Worm (Caenorhabditis elegans) whole organism, late embryonic: ENCODE results near the gene srg-6.

ENCODE experiments used
- C38D4.7 ChIP-seq: fragments of 200-800 bp; sonication (Bioruptor generic); optimal IDR thresholded peaks from 2 replicates; lab custom pipeline; 2018; ENCODE audit warnings: mild to moderate bottlenecking, missing genetic modification characterization, moderate library complexity, missing compliant biosample characterization
- F13H6.1 ChIP-seq: sonication (generic microtip); optimal IDR thresholded peaks from 2 replicates; lab custom pipeline; 2016; ENCODE audit warnings: missing genetic modification characterization, missing compliant biosample characterization
- K09A11.1 ChIP-seq: sonication (generic microtip); optimal IDR thresholded peaks from 2 replicates; lab custom pipeline; 2017; ENCODE audit warnings: antibody characterized with exemption, mild to moderate bottlenecking, missing genetic modification characterization, missing compliant biosample characterization; ENCODE audit not compliant: insufficient read depth
- T23F11.4 ChIP-seq: fragments of 200-800 bp; sonication (Bioruptor generic); optimal IDR thresholded peaks from 2 replicates; lab custom pipeline; 2018; ENCODE audit warnings: mild to moderate bottlenecking, missing genetic modification characterization, missing compliant biosample characterization
- Y22D7AL.16 ChIP-seq: sonication (generic microtip); optimal IDR thresholded peaks from 2 replicates; lab custom pipeline; 2016; ENCODE audit warnings: missing genetic modification characterization, missing compliant biosample characterization
- ahr-1 ChIP-seq: sonication (generic microtip); optimal IDR thresholded peaks from 2 replicates; lab custom pipeline; 2016; ENCODE audit warnings: missing genetic modification characterization, missing compliant biosample characterization
- ama-1 ChIP-seq: fragments of 150-350 bp; optimal IDR thresholded peaks from 2 replicates; lab custom pipeline; 2014
- ceh-18 ChIP-seq: sonication (generic microtip); optimal IDR thresholded peaks from 2 replicates; lab custom pipeline; 2016; ENCODE audit warnings: missing genetic modification characterization, missing compliant biosample characterization
- ceh-45 ChIP-seq: fragments of 200-800 bp; sonication (Bioruptor generic); IDR thresholded peaks from 2 replicates; pipeline ENCODE4 v1.3.6; 2022; ENCODE audit warnings: missing genetic modification reagents, missing genetic modification characterization, missing compliant biosample characterization
- che-1 ChIP-seq: sonication (generic microtip); optimal IDR thresholded peaks from 2 replicates; lab custom pipeline; 2016; ENCODE audit warnings: mild to moderate bottlenecking, missing genetic modification characterization, missing compliant biosample characterization
- dve-1 ChIP-seq: sonication (generic microtip); optimal IDR thresholded peaks from 2 replicates; lab custom pipeline; 2017; ENCODE audit warnings: antibody characterized with exemption, mild to moderate bottlenecking, missing genetic modification characterization, missing compliant biosample characterization
- eyg-1 ChIP-seq: sonication (generic microtip); optimal IDR thresholded peaks from 2 replicates; lab custom pipeline; 2016; ENCODE audit warnings: missing genotype, missing genetic modification characterization, missing compliant biosample characterization
- fkh-10 ChIP-seq: fragments of 150-350 bp; optimal IDR thresholded peaks from 2 replicates; lab custom pipeline; 2014; ENCODE audit warnings: missing biosample characterization, missing genetic modification reagents, missing genetic modification characterization
- fkh-6 ChIP-seq: sonication (generic microtip); optimal IDR thresholded peaks from 2 replicates; lab custom pipeline; 2016; ENCODE audit warnings: missing genetic modification characterization, missing compliant biosample characterization
- gmeb-2 ChIP-seq: sonication (generic microtip); optimal IDR thresholded peaks from 2 replicates; lab custom pipeline; 2016; ENCODE audit warnings: missing genetic modification characterization, inconsistent platforms, missing compliant biosample characterization
- hlh-13 ChIP-seq: fragments of 200-800 bp; sonication (Bioruptor generic); optimal IDR thresholded peaks from 2 replicates; lab custom pipeline; 2018; ENCODE audit warnings: mild to moderate bottlenecking, missing genetic modification characterization, missing compliant biosample characterization
- hlh-30 ChIP-seq: sonication (generic microtip); optimal IDR thresholded peaks from 2 replicates; lab custom pipeline; 2017; ENCODE audit warnings: antibody characterized with exemption, missing genetic modification characterization, missing compliant biosample characterization; ENCODE audit not compliant: insufficient read depth
- hlh-8 ChIP-seq: sonication (generic microtip); optimal IDR thresholded peaks from 2 replicates; lab custom pipeline; 2016; ENCODE audit warnings: missing genotype, missing genetic modification characterization, missing compliant biosample characterization
- madf-2 ChIP-seq: sonication (generic microtip); optimal IDR thresholded peaks from 2 replicates; lab custom pipeline; 2017; ENCODE audit warnings: missing genetic modification characterization, missing compliant biosample characterization
- nfya-1 ChIP-seq: sonication (generic microtip); optimal IDR thresholded peaks from 2 replicates; lab custom pipeline; 2017; ENCODE audit warnings: missing genetic modification characterization, mild to moderate bottlenecking, missing compliant biosample characterization, antibody characterized with exemption, moderate library complexity
- nhr-11 ChIP-seq: fragments of 150-350 bp; optimal IDR thresholded peaks from 2 replicates; lab custom pipeline; 2014; ENCODE audit warnings: missing biosample characterization, missing genetic modification characterization
- pax-1 ChIP-seq: fragments of 150-350 bp; optimal IDR thresholded peaks from 2 replicates; lab custom pipeline; 2014; ENCODE audit warnings: missing biosample characterization, missing genetic modification characterization
- pha-4 ChIP-seq: fragments of 150-350 bp; optimal IDR thresholded peaks from 2 replicates; lab custom pipeline; 2018; ENCODE audit warnings: missing biosample characterization, missing genetic modification reagents, missing genetic modification characterization
- pros-1 ChIP-seq: fragments of 150-350 bp; optimal IDR thresholded peaks from 2 replicates; lab custom pipeline; 2014; ENCODE audit warnings: missing biosample characterization, missing genetic modification reagents, missing genetic modification characterization
- ref-2 ChIP-seq: sonication (generic microtip); optimal IDR thresholded peaks from 2 replicates; lab custom pipeline; 2016; ENCODE audit warnings: missing genetic modification characterization, missing compliant biosample characterization
- rnt-1 ChIP-seq: sonication (generic microtip); optimal IDR thresholded peaks from 2 replicates; lab custom pipeline; 2016; ENCODE audit warnings: missing genetic modification characterization, missing compliant biosample characterization
- unc-42 ChIP-seq: sonication (generic microtip); optimal IDR thresholded peaks from 2 replicates; lab custom pipeline; 2016; ENCODE audit warnings: missing genotype, missing genetic modification characterization, missing compliant biosample characterization
- unc-55 ChIP-seq: sonication (generic microtip); optimal IDR thresholded peaks from 2 replicates; lab custom pipeline; 2017; ENCODE audit warnings: missing biosample characterization, missing genetic modification reagents, missing genetic modification characterization
- zip-5 ChIP-seq: sonication (generic microtip); optimal IDR thresholded peaks from 2 replicates; lab custom pipeline; 2016; ENCODE audit warnings: missing genetic modification characterization, missing compliant biosample characterization
- ztf-16 ChIP-seq: sonication (generic microtip); optimal IDR thresholded peaks from 2 replicates; lab custom pipeline; 2017; ENCODE audit warnings: missing genetic modification characterization, missing compliant biosample characterization

srg-6 gene

DNA sequence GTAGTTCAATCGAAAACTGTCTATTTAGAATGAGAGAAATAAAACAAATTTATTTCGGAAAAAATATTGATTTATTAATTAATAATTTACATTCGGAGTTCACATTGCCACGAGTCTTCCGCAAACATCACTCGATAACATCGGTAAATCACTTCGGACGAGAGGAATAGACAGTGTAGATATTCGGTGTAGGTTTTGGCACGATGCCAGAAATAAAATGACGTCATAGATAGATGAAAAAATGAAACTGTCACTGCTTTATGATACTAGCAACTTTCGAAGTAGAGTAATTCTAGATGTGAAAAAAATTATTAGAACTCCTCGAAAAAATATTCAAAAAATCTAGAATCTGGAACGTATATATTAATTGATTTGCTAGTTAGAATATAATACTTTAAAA lies 13.6 kb upstream of the srg-6 start:
- TF ChIP-seq ref-2 (tag; lab: Kevin White, UChicago) = no peak
- TF ChIP-seq eyg-1 (tag; lab: Kevin White, UChicago) = no peak
- TF ChIP-seq T23F11.4 (GFP tag; lab: Kevin White, UChicago) = no peak
- TF ChIP-seq Y22D7AL.16 (tag; lab: Kevin White, UChicago) = no peak
- TF ChIP-seq hlh-13 = no peak
- TF ChIP-seq nhr-11 (tag; lab: Kevin White, UChicago) = no peak

DNA sequence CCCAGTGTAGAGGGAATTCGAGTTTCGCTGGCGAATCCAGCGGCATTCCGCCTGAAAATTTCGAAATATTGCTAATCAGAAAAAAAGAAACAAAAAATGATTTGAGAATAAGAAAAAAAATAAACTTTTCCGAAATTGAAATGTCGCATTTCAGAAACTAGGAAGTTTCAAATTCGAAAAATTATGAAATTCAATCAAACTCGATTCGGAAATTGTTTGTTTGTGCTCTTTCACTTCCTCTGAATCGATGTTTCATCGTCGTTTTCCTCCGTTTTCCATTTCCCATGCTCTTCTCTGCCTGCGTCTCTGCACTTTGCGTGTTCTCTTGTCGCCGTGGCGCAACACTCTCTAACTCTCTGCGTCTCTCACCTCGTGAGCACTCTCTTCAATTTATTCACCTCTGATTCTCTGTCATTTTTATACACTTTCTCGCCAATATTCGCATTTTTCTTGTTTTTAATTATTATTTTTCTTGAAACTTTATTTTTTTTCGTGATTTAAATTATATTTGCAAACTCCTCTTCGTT lies 12.6 kb upstream of the srg-6 start, which contains the start of gene C18F10.7:
Gene C18F10.7 (minus strand): TSS at position 51 of the 527 bp plus-strand sequence.
- TF ChIP-seq hlh-30 (tag; lab: Kevin White, UChicago) (peak; percentile 71), ceh-18 (tag; lab: Kevin White, UChicago) (no peak), pros-1 (no peak), pha-4 (tag; lab: Kevin White, UChicago) (no peak), unc-42 (tag; lab: Kevin White, UChicago) (peak; percentile 34), nfya-1 (tag; lab: Kevin White, UChicago) (peak; percentile 54), zip-5 (no peak), dve-1 (tag; lab: Kevin White, UChicago) (peak; percentile 11)

DNA sequence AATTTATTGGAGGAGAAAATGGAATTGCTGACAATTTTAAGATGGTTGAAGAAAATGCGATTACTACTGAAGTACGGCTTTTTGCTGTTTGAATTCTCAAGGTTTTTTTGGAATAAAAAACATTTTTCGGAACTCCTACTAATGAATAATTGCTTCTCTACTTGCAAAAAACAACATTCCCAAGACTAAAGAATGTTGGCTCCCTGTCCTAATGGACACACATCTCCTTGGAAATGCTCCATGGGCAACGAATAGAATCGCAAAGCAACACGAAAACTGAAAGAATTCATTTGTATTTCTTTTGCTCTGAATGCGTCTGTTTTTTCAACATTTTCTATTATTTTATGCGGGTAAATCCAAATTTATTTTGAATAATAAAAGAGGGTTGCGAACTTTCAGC lies 7.1 kb upstream of the srg-6 start, which contains the start of gene C18F10.2:
Gene C18F10.2 (plus strand): TSS at position 301 of the 400 bp plus-strand sequence.
- TF ChIP-seq hlh-30 (tag; lab: Kevin White, UChicago) (no peak), nfya-1 (tag; lab: Kevin White, UChicago) (no peak), nhr-11 (tag; lab: Kevin White, UChicago) (no peak), K09A11.1 (tag; lab: Kevin White, UChicago) (no peak), unc-55 (no peak), pros-1 (no peak), T23F11.4 (GFP tag; lab: Kevin White, UChicago) (no peak), dve-1 (tag; lab: Kevin White, UChicago) (no peak), che-1 (tag; lab: Kevin White, UChicago) (no peak), zip-5 (no peak), madf-2 (tag; lab: Kevin White, UChicago) (no peak), F13H6.1 (tag; lab: Kevin White, UChicago) (no peak), ceh-45 (GFP tag; lab: Robert Waterston, UW) (no peak), unc-42 (tag; lab: Kevin White, UChicago) (no peak), hlh-13 (no peak), ztf-16 (tag; lab: Kevin White, UChicago) (no peak)
- TF ChIP-seq, all 69 proteins: peak for 0

ce11 chrIII:6270277-6270676 lies 4.5 kb upstream of the srg-6 start, which contains the start of gene srg-3:
Gene srg-3 (minus strand): TSS chrIII:6270377.
- no peak for TF ChIP-seq hlh-8
- no peak for TF ChIP-seq pros-1
- TF ChIP-seq fkh-6 = no peak
- TF ChIP-seq rnt-1 (tag; lab: Kevin White, UChicago) = no peak
- TF ChIP-seq pax-1 (tag; lab: Kevin White, UChicago) = no peak
- TF ChIP-seq ahr-1 (tag; lab: Kevin White, UChicago) = no peak

- TF ChIP-seq gmeb-2 (no peak), ama-1 (lab: Kevin White, UChicago) (no peak), pax-1 (tag; lab: Kevin White, UChicago) (no peak), C38D4.7 (no peak), F13H6.1 (tag; lab: Kevin White, UChicago) (no peak), K09A11.1 (tag; lab: Kevin White, UChicago) (no peak), nfya-1 (tag; lab: Kevin White, UChicago) (no peak), unc-55 (no peak)
Measured at ce11 chrIII:6268061-6268460, 2.2 kb upstream of the srg-6 start, which contains the start of gene srg-7. Gene srg-7 (minus strand): TSS chrIII:6268161.

DNA sequence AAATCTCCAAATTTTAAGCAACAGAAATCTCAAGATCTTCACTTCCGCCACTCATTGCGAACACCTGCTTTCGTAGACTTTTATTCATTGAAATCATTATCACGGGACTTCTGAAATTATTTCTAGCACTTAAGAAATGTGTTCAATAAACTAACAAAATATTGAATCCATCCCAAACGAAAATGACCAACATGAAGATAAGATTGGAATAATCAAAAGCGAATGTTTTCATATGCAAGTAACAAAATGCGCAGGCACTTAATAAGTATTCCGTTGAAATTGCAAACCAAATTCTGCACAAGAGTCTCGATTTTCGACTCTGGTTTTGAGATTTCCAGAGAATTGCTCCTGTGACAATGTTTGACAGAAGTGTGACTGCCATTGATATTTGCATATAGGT lies 1.4 kb downstream of the srg-6 start, which contains the start of gene srg-5:
Gene srg-5 (minus strand): TSS at position 101 of the 400 bp plus-strand sequence.
- no peak for TF ChIP-seq fkh-10 (GFP tag; lab: Kevin White, UChicago)
